Fruit fly (Drosophila melanogaster) whole organism, embryonic: ENCODE data around the gene Acn.

Experiments
- CG11093 ChIP-seq: fragments of 200-800 bp; sonication (Bioruptor generic); IDR thresholded peaks from 3 replicates; pipeline ENCODE4 v1.3.6; 2022; ENCODE audit warnings: missing biosample characterization, missing genetic modification characterization
- CG12769 ChIP-seq: fragments of 200-800 bp; sonication (Bioruptor generic); optimal IDR thresholded peaks from 2 replicates; lab custom pipeline; 2019; ENCODE audit warnings: missing biosample characterization, mild to moderate bottlenecking, missing genetic modification characterization, moderate library complexity
- CG12942 ChIP-seq: fragments of 200-800 bp; sonication (Bioruptor generic); optimal IDR thresholded peaks from 3 replicates; lab custom pipeline; 2016; ENCODE audit warnings: missing biosample characterization, missing genetic modification characterization
- CG14441 ChIP-seq: fragments of 200-800 bp; sonication (Bioruptor generic); IDR thresholded peaks from 2 replicates; pipeline ENCODE4 v1.3.6; 2022; ENCODE audit warnings: missing biosample characterization, missing genetic modification characterization
- CG14860 ChIP-seq: fragments of 200-800 bp; sonication (Bioruptor generic); IDR thresholded peaks from 3 replicates; pipeline ENCODE4 v1.3.6; 2022; ENCODE audit warnings: missing biosample characterization, missing genetic modification characterization; ENCODE audit not compliant: partially characterized antibody
- CG15514 ChIP-seq: fragments of 200-800 bp; sonication (Bioruptor generic); optimal IDR thresholded peaks from 3 replicates; lab custom pipeline; 2017; ENCODE audit warnings: missing biosample characterization, missing genetic modification characterization, mild to moderate bottlenecking, moderate library complexity, missing genetic modification reagents
- CG16813 ChIP-seq: fragments of 200-800 bp; sonication (Bioruptor generic); IDR thresholded peaks from 3 replicates; pipeline ENCODE4 v1.3.6; 2022; ENCODE audit warnings: missing biosample characterization, missing genetic modification characterization; ENCODE audit not compliant: partially characterized antibody
- CG17359 ChIP-seq: fragments of 200-800 bp; sonication (Bioruptor generic); optimal IDR thresholded peaks from 3 replicates; lab custom pipeline; 2018; ENCODE audit warnings: missing biosample characterization, mild to moderate bottlenecking, missing genetic modification characterization, moderate library complexity
- CG17361 ChIP-seq: fragments of 200-800 bp; sonication (Bioruptor generic); IDR thresholded peaks from 3 replicates; pipeline ENCODE4 v1.3.6; 2022; ENCODE audit warnings: missing biosample characterization, missing genetic modification characterization
- CG17912 ChIP-seq: fragments of 200-800 bp; sonication (Bioruptor generic); optimal IDR thresholded peaks from 2 replicates; lab custom pipeline; 2018; ENCODE audit warnings: missing biosample characterization, mild to moderate bottlenecking, missing genetic modification characterization
- CG18011 ChIP-seq: fragments of 200-800 bp; sonication (Bioruptor generic); optimal IDR thresholded peaks from 2 replicates; lab custom pipeline; 2017; ENCODE audit warnings: missing biosample characterization, missing genetic modification characterization, mild to moderate bottlenecking, moderate library complexity, missing genotype
- CG18262 ChIP-seq: fragments of 200-800 bp; optimal IDR thresholded peaks from 3 replicates; lab custom pipeline; 2019; ENCODE audit warnings: missing biosample characterization, mild to moderate bottlenecking, missing genetic modification characterization, moderate library complexity
- CG18476 ChIP-seq: fragments of 200-800 bp; sonication (Bioruptor generic); optimal IDR thresholded peaks from 2 replicates; lab custom pipeline; 2016; ENCODE audit warnings: missing biosample characterization, mild to moderate bottlenecking, missing genetic modification characterization
- CG18619 ChIP-seq: fragments of 200-800 bp; sonication (Bioruptor generic); optimal IDR thresholded peaks from 3 replicates; lab custom pipeline; 2017; ENCODE audit warnings: missing biosample characterization, mild to moderate bottlenecking, missing genetic modification characterization
- CG2678 ChIP-seq: fragments of 200-800 bp; sonication (Bioruptor generic); optimal IDR thresholded peaks from 3 replicates; lab custom pipeline; 2019; ENCODE audit warnings: missing biosample characterization, mild to moderate bottlenecking, missing genetic modification characterization, moderate library complexity
- CG30431 ChIP-seq: fragments of 200-800 bp; sonication (Bioruptor generic); optimal IDR thresholded peaks from 2 replicates; lab custom pipeline; 2017; ENCODE audit warnings: missing biosample characterization, missing genetic modification characterization
- CG42726 ChIP-seq: fragments of 200-800 bp; sonication (Bioruptor generic); IDR thresholded peaks from 2 replicates; pipeline ENCODE4 v1.3.6; 2022; ENCODE audit warnings: missing biosample characterization, missing genetic modification characterization; ENCODE audit not compliant: partially characterized antibody
- CG4707 ChIP-seq: fragments of 200-800 bp; sonication (Bioruptor generic); optimal IDR thresholded peaks from 2 replicates; lab custom pipeline; 2018; ENCODE audit warnings: missing biosample characterization, mild to moderate bottlenecking, missing genetic modification characterization, moderate library complexity
- CG5180 ChIP-seq: fragments of 200-800 bp; sonication (Bioruptor generic); optimal IDR thresholded peaks from 3 replicates; lab custom pipeline; 2017; ENCODE audit warnings: missing biosample characterization, missing genetic modification characterization, mild to moderate bottlenecking, moderate library complexity, missing genetic modification reagents
- CG7556 ChIP-seq: fragments of 200-800 bp; sonication (Bioruptor generic); optimal IDR thresholded peaks from 2 replicates; lab custom pipeline; 2017; ENCODE audit warnings: missing biosample characterization, mild to moderate bottlenecking, missing genetic modification characterization
- CG8089 ChIP-seq: fragments of 200-800 bp; sonication (Bioruptor generic); optimal IDR thresholded peaks from 3 replicates; lab custom pipeline; 2016; ENCODE audit warnings: missing biosample characterization, missing genetic modification characterization
- CG8765 ChIP-seq: fragments of 200-800 bp; sonication (Bioruptor generic); IDR thresholded peaks from 2 replicates; pipeline ENCODE4 v1.3.6; 2022; ENCODE audit warnings: missing biosample characterization, missing genetic modification characterization
- Dad ChIP-seq: fragments of 200-800 bp; sonication (Bioruptor generic); optimal IDR thresholded peaks from 3 replicates; lab custom pipeline; 2016; ENCODE audit warnings: missing biosample characterization, missing genetic modification characterization
- Doc2 ChIP-seq: fragments of 200-800 bp; sonication (Bioruptor generic); IDR thresholded peaks from 2 replicates; pipeline ENCODE4 v1.3.6; 2022; ENCODE audit warnings: missing biosample characterization, missing genetic modification characterization
- Drgx ChIP-seq: fragments of 200-800 bp; sonication (Bioruptor generic); IDR thresholded peaks from 2 replicates; pipeline ENCODE4 v1.3.6; 2022; ENCODE audit warnings: missing biosample characterization, missing genetic modification characterization
- Ets65A ChIP-seq: fragments of 200-800 bp; sonication (Bioruptor generic); peaks from one replicate; lab custom pipeline; 2016; ENCODE audit warnings: missing biosample characterization, missing genetic modification characterization
- Fer1 ChIP-seq: fragments of 200-800 bp; sonication (Bioruptor generic); optimal IDR thresholded peaks from 2 replicates; lab custom pipeline; 2017; ENCODE audit warnings: missing biosample characterization, mild to moderate bottlenecking, missing genetic modification characterization
- HmgZ ChIP-seq: fragments of 200-800 bp; sonication (Bioruptor generic); optimal IDR thresholded peaks from 2 replicates; lab custom pipeline; 2018; ENCODE audit warnings: missing biosample characterization, mild to moderate bottlenecking, missing genetic modification characterization
- Hmr ChIP-seq: fragments of 200-800 bp; sonication (Bioruptor generic); optimal IDR thresholded peaks from 3 replicates; lab custom pipeline; 2017; ENCODE audit warnings: mild to moderate bottlenecking, missing biosample characterization, missing genetic modification reagents, missing genetic modification characterization
- Jarid2 ChIP-seq: fragments of 200-800 bp; sonication (Bioruptor generic); optimal IDR thresholded peaks from 3 replicates; lab custom pipeline; 2017; ENCODE audit warnings: mild to moderate bottlenecking, missing biosample characterization, missing genetic modification reagents, missing genetic modification characterization
- Kr ChIP-seq: fragments of 200-800 bp; sonication (Bioruptor generic); optimal IDR thresholded peaks from 2 replicates; lab custom pipeline; 2017; ENCODE audit warnings: missing biosample characterization, mild to moderate bottlenecking, missing genetic modification characterization
- MBD-R2 ChIP-seq: fragments of 200-800 bp; sonication (Bioruptor generic); IDR thresholded peaks from 2 replicates; pipeline ENCODE4 v1.3.6; 2022; ENCODE audit warnings: missing biosample characterization, missing genetic modification characterization
- Mad ChIP-seq: fragments of 200-800 bp; sonication (Bioruptor generic); optimal IDR thresholded peaks from 2 replicates; lab custom pipeline; 2016; ENCODE audit warnings: missing biosample characterization, missing genetic modification characterization
- Meics ChIP-seq: fragments of 200-800 bp; sonication (Bioruptor generic); optimal IDR thresholded peaks from 2 replicates; lab custom pipeline; 2017; ENCODE audit warnings: missing biosample characterization, mild to moderate bottlenecking, missing genetic modification characterization
- Pdp1 ChIP-seq, 2 experiments: fragments of 200-800 bp; sonication (Bioruptor generic); optimal IDR thresholded peaks; 3 replicates each; lab custom pipeline; 2016; ENCODE audit warnings: missing biosample characterization in 2 of 2, missing genetic modification characterization in 2 of 2, mild to moderate bottlenecking in 1 of 2, moderate library complexity in 1 of 2
- bigmax ChIP-seq: fragments of 200-800 bp; sonication (Bioruptor generic); optimal IDR thresholded peaks from 2 replicates; lab custom pipeline; 2018; ENCODE audit warnings: missing biosample characterization, mild to moderate bottlenecking, missing genetic modification characterization
- caup ChIP-seq: fragments of 200-800 bp; sonication (Bioruptor generic); optimal IDR thresholded peaks from 3 replicates; lab custom pipeline; 2017; ENCODE audit warnings: missing biosample characterization, mild to moderate bottlenecking, missing genetic modification characterization, moderate library complexity; ENCODE audit not compliant: severe bottlenecking
- crc ChIP-seq: fragments of 200-800 bp; sonication (Bioruptor generic); optimal IDR thresholded peaks from 2 replicates; lab custom pipeline; 2016; ENCODE audit warnings: missing biosample characterization, missing genetic modification characterization
- hkb ChIP-seq, 2 experiments: fragments of 200-800 bp in 1 of 2; fragments of >200 bp in 1 of 2; sonication (Bioruptor generic) in 1 of 2; IDR thresholded peaks in 1 of 2; optimal IDR thresholded peaks in 1 of 2; 2 replicates each; pipeline versions ENCODE4 v1.3.6 to Lab custom; 2017 to 2022; ENCODE audit warnings: missing biosample characterization in 1 of 2, missing genetic modification characterization in 1 of 2
- jigr1 ChIP-seq: fragments of 200-800 bp; sonication (Bioruptor generic); IDR thresholded peaks from 3 replicates; pipeline ENCODE4 v1.3.6; 2022; ENCODE audit warnings: missing biosample characterization, missing genetic modification characterization
- lmd ChIP-seq: fragments of 200-800 bp; sonication (Bioruptor generic); IDR thresholded peaks from 2 replicates; pipeline ENCODE4 v1.3.6; 2022; ENCODE audit warnings: missing biosample characterization, missing genetic modification characterization
- mam ChIP-seq: fragments of 200-800 bp; sonication (Bioruptor generic); optimal IDR thresholded peaks from 3 replicates; lab custom pipeline; 2016; ENCODE audit warnings: missing biosample characterization, missing genetic modification characterization
- row ChIP-seq: fragments of 200-800 bp; sonication (Bioruptor generic); IDR thresholded peaks from 3 replicates; pipeline ENCODE4 v1.3.6; 2022; ENCODE audit warnings: missing biosample characterization, missing genetic modification characterization
- sna ChIP-seq: fragments of 200-800 bp; sonication (Bioruptor generic); IDR thresholded peaks from 2 replicates; pipeline ENCODE4 v1.3.6; 2022; ENCODE audit warnings: missing biosample characterization, missing genetic modification characterization; ENCODE audit not compliant: partially characterized antibody
- sqz ChIP-seq: fragments of 200-800 bp; sonication (Bioruptor generic); optimal IDR thresholded peaks from 3 replicates; lab custom pipeline; 2018; ENCODE audit warnings: missing biosample characterization, mild to moderate bottlenecking, missing genetic modification characterization
- ssp ChIP-seq: fragments of 200-800 bp; sonication (Bioruptor generic); IDR thresholded peaks from 2 replicates; pipeline ENCODE4 v1.3.6; 2022; ENCODE audit warnings: missing biosample characterization, missing genetic modification characterization
- trem ChIP-seq: fragments of 200-800 bp; optimal IDR thresholded peaks from 3 replicates; lab custom pipeline; 2019; ENCODE audit warnings: missing biosample characterization, mild to moderate bottlenecking, missing genetic modification characterization, moderate library complexity
- twi ChIP-seq: fragments of 200-800 bp; optimal IDR thresholded peaks from 2 replicates; lab custom pipeline; 2019; ENCODE audit warnings: missing biosample characterization, mild to moderate bottlenecking, missing genetic modification characterization, moderate library complexity
- vfl ChIP-seq: fragments of 200-800 bp; sonication (Bioruptor generic); optimal IDR thresholded peaks from 2 replicates; lab custom pipeline; 2016; ENCODE audit warnings: missing biosample characterization, missing genetic modification characterization
- zfh2 ChIP-seq: fragments of 200-800 bp; sonication (Bioruptor generic); optimal IDR thresholded peaks from 2 replicates; lab custom pipeline; 2016; ENCODE audit warnings: missing biosample characterization, missing genetic modification characterization

Gene Acn

DNA sequence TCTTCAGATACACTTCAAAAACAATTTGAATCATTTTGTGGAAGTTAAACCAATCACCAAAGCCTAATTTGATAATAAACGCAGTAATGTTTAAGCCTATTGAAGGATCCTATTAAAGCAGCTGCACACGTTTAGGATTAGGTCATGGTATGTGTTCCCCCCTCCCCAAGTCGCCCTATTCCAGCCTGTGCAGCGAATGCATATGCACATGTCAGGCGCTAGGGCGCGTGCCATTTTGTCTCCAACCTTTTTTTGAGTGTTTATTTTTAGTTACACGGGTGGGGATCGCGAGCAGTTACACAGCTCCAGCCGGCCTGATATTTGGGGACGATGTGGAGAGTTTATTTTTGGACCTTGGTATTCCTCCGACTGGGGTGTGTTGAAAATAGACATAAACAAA, 8.1 kb upstream of the Acn start (continued):
- TF ChIP-seq hkb (optimal IDR thresholded peaks at IDR 0.05; lab: Kevin White, UChicago) (no peak), hkb (GFP tag; IDR thresholded peaks at IDR 0.05; lab: Robert Waterston, UW) (no peak), mam (GFP tag; lab: Kevin White, UChicago) (no peak), jigr1 (GFP tag; lab: Robert Waterston, UW) (no peak), vfl (GFP tag; lab: Kevin White, UChicago) (no peak), CG12769 (peak; percentile 52), zfh2 (no peak), CG2678 (peak; percentile 14), CG14441 (GFP tag; lab: Robert Waterston, UW) (no peak), Fer1 (GFP tag; lab: Kevin White, UChicago) (no peak), sqz (no peak), Meics (no peak), CG17361 (GFP tag; lab: Robert Waterston, UW) (0 out of 3 replicates have a peak, but pooled peaks have one; percentile 18), CG17912 (GFP tag; lab: Kevin White, UChicago) (no peak), CG18011 (GFP tag; lab: Kevin White, UChicago) (no peak), Ets65A (peak; percentile 15), row (GFP tag; lab: Robert Waterston, UW) (peak; percentile 12; the same call in 1 of the 3 replicates), CG18262 (tag; lab: Kevin White, UChicago) (no peak), CG12942 (GFP tag; lab: Kevin White, UChicago) (no peak), Doc2 (GFP tag; lab: Robert Waterston, UW) (no peak), CG18619 (GFP tag; lab: Kevin White, UChicago) (no peak), CG30431 (GFP tag; lab: Kevin White, UChicago) (no peak), CG16813 (GFP tag; lab: Robert Waterston, UW) (no peak)

DNA sequence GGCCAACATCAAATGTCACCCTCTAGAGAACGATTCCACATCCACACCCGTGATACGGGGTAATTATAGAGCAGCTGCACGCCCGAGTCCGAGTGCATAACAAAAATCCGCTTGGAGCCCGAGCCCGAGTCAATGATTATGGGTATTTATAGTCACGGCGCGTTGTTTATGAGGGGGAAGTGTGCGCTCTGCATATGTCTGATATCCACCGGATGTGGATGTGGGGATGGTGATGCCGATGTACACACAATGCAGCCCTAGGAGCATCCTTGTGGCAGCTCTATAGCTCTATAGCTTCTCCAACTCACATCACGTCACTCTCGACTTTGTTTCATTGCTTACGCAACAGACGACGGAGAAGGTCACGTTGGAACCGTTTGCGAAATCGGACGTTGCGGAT, 7.7 kb upstream of the Acn start:
- TF ChIP-seq Drgx (GFP tag; lab: Robert Waterston, UW), result 0 out of 2 replicates have a peak, but pooled peaks have one; percentile 9
- TF ChIP-seq Hmr (GFP tag; lab: Kevin White, UChicago), result no peak
- no peak for TF ChIP-seq CG17359
- no peak for TF ChIP-seq CG8765 (GFP tag; lab: Robert Waterston, UW)
- TF ChIP-seq CG8089, result no peak
- no peak for TF ChIP-seq trem
- TF ChIP-seq CG42726, result no peak
- no peak for TF ChIP-seq Jarid2 (GFP tag; lab: Kevin White, UChicago)
- no peak for TF ChIP-seq Kr (GFP tag; lab: Kevin White, UChicago)
- no peak for TF ChIP-seq sna (GFP tag; lab: Robert Waterston, UW)
- no peak for TF ChIP-seq CG4707
- TF ChIP-seq MBD-R2 (GFP tag; lab: Robert Waterston, UW), result no peak
- TF ChIP-seq CG7556 (GFP tag; lab: Kevin White, UChicago), result no peak
- TF ChIP-seq Dad (GFP tag; lab: Kevin White, UChicago), result no peak
- TF ChIP-seq CG18476 (GFP tag; lab: Kevin White, UChicago), result no peak
- TF ChIP-seq ssp (GFP tag; lab: Robert Waterston, UW), result peak; percentile 13; the same call in 1 of the 2 replicates
- TF ChIP-seq CG14860 (GFP tag; lab: Robert Waterston, UW), result 0 out of 3 replicates have a peak, but pooled peaks have one; percentile 29
- TF ChIP-seq CG5180 (GFP tag; lab: Kevin White, UChicago), result no peak
- TF ChIP-seq crc (GFP tag; lab: Kevin White, UChicago), result no peak
- TF ChIP-seq Pdp1 (GFP tag; optimal IDR thresholded peaks at IDR 0.05; lab: Kevin White, UChicago), result peak in 1 of 2 experiments; percentile 59
- TF ChIP-seq CG11093, result no peak
- no peak for TF ChIP-seq HmgZ
- no peak for TF ChIP-seq Fer1 (GFP tag; lab: Kevin White, UChicago)
- TF ChIP-seq bigmax (GFP tag; lab: Kevin White, UChicago), result no peak
- no peak for TF ChIP-seq jigr1 (GFP tag; lab: Robert Waterston, UW)
- no peak for TF ChIP-seq Mad (GFP tag; lab: Kevin White, UChicago)
- no peak for TF ChIP-seq lmd (GFP tag; lab: Robert Waterston, UW)
- TF ChIP-seq caup, result no peak
- no peak for TF ChIP-seq CG15514 (GFP tag; lab: Kevin White, UChicago)
- no peak for TF ChIP-seq twi (tag; lab: Kevin White, UChicago)
